Fruit fly (Drosophila melanogaster) whole organism, embryonic: ENCODE measurements around the gene Dlip1.
A peak's percentile ranks its signal among the peaks of the same experiment; 100 is the strongest.

Experiments used
- Bdp1 ChIP-seq: fragments of 200-800 bp; sonication (Bioruptor generic); optimal IDR thresholded peaks from 3 replicates; lab custom pipeline; 2016; ENCODE audit warnings: missing biosample characterization, missing genetic modification characterization
- CG10209 ChIP-seq: fragments of 200-800 bp; sonication (Bioruptor generic); optimal IDR thresholded peaks from 3 replicates; lab custom pipeline; 2017; ENCODE audit warnings: missing biosample characterization, mild to moderate bottlenecking, missing genetic modification characterization, missing genetic modification reagents
- CG10267 ChIP-seq: fragments of 200-800 bp; sonication (Bioruptor generic); optimal IDR thresholded peaks from 2 replicates; lab custom pipeline; 2018; ENCODE audit warnings: missing biosample characterization, mild to moderate bottlenecking, missing genetic modification characterization, moderate library complexity
- CG10462 ChIP-seq: fragments of 200-800 bp; sonication (Bioruptor generic); optimal IDR thresholded peaks from 2 replicates; lab custom pipeline; 2016; ENCODE audit warnings: missing biosample characterization, missing genetic modification characterization
- CG13624 ChIP-seq: fragments of 200-800 bp; sonication (Bioruptor generic); optimal IDR thresholded peaks from 2 replicates; lab custom pipeline; 2016; ENCODE audit warnings: missing biosample characterization, missing genetic modification characterization
- CG14014 ChIP-seq: fragments of 200-800 bp; sonication (Bioruptor generic); IDR thresholded peaks from 2 replicates; pipeline ENCODE4 v1.3.6; 2022; ENCODE audit warnings: missing biosample characterization, missing genetic modification characterization
- CG14860 ChIP-seq: fragments of 200-800 bp; sonication (Bioruptor generic); IDR thresholded peaks from 3 replicates; pipeline ENCODE4 v1.3.6; 2022; ENCODE audit warnings: missing biosample characterization, missing genetic modification characterization; ENCODE audit not compliant: partially characterized antibody
- CG15601 ChIP-seq: fragments of 200-800 bp; sonication (Bioruptor generic); optimal IDR thresholded peaks from 3 replicates; lab custom pipeline; 2019; ENCODE audit warnings: missing biosample characterization, mild to moderate bottlenecking, missing genetic modification characterization, moderate library complexity
- CG1602 ChIP-seq: fragments of 200-800 bp; sonication (Bioruptor generic); optimal IDR thresholded peaks from 3 replicates; lab custom pipeline; 2016; ENCODE audit warnings: missing biosample characterization, missing genetic modification characterization
- CG1647 ChIP-seq: fragments of 200-800 bp; sonication (Bioruptor generic); optimal IDR thresholded peaks from 3 replicates; lab custom pipeline; 2016; ENCODE audit warnings: missing biosample characterization, missing genetic modification characterization
- CG17612 ChIP-seq: fragments of 200-800 bp; sonication (Bioruptor generic); IDR thresholded peaks from 2 replicates; pipeline ENCODE4 v1.3.6; 2022; ENCODE audit warnings: missing biosample characterization, missing genetic modification characterization
- CG2202 ChIP-seq: fragments of 200-800 bp; sonication (Bioruptor generic); optimal IDR thresholded peaks from 2 replicates; lab custom pipeline; 2018; ENCODE audit warnings: missing biosample characterization, mild to moderate bottlenecking, missing genetic modification characterization
- CG32772 ChIP-seq: fragments of 200-800 bp; sonication (Bioruptor generic); IDR thresholded peaks from 2 replicates; pipeline ENCODE4 v1.3.6; 2022; ENCODE audit warnings: missing biosample characterization, missing genetic modification characterization
- CG3407 ChIP-seq: fragments of 200-800 bp; sonication (Bioruptor generic); optimal IDR thresholded peaks from 2 replicates; lab custom pipeline; 2018; ENCODE audit warnings: missing biosample characterization, mild to moderate bottlenecking, missing genetic modification characterization
- CG5245 ChIP-seq: fragments of 200-800 bp; sonication (Bioruptor generic); optimal IDR thresholded peaks from 3 replicates; lab custom pipeline; 2016; ENCODE audit warnings: missing biosample characterization, missing genetic modification characterization
- CG7745 ChIP-seq: fragments of 200-800 bp; sonication (Bioruptor generic); optimal IDR thresholded peaks from 2 replicates; lab custom pipeline; 2018; ENCODE audit warnings: missing biosample characterization, mild to moderate bottlenecking, missing genetic modification characterization, moderate library complexity
- CG7786 ChIP-seq: fragments of 200-800 bp; sonication (Bioruptor generic); optimal IDR thresholded peaks from 2 replicates; lab custom pipeline; 2016; ENCODE audit warnings: missing biosample characterization, missing genetic modification characterization
- CG8359 ChIP-seq: fragments of 200-800 bp; sonication (Bioruptor generic); optimal IDR thresholded peaks from 2 replicates; lab custom pipeline; 2017; ENCODE audit warnings: missing biosample characterization, mild to moderate bottlenecking, missing genetic modification characterization, borderline replicate concordance
- CG8478 ChIP-seq: fragments of >200 bp; optimal IDR thresholded peaks from 2 replicates; lab custom pipeline; 2018
- CG9797 ChIP-seq: fragments of 200-800 bp; sonication (Bioruptor generic); optimal IDR thresholded peaks from 3 replicates; lab custom pipeline; 2018; ENCODE audit warnings: missing biosample characterization, mild to moderate bottlenecking, missing genetic modification characterization
- CHES-1-like ChIP-seq: fragments of 200-800 bp; sonication (Bioruptor generic); optimal IDR thresholded peaks from 2 replicates; lab custom pipeline; 2016; ENCODE audit warnings: missing biosample characterization, missing genetic modification characterization
- D19B ChIP-seq: fragments of 200-800 bp; sonication (Bioruptor generic); optimal IDR thresholded peaks from 2 replicates; lab custom pipeline; 2017; ENCODE audit warnings: missing biosample characterization, mild to moderate bottlenecking, missing genetic modification characterization
- Fer2 ChIP-seq: fragments of 200-800 bp; sonication (Bioruptor generic); optimal IDR thresholded peaks from 2 replicates; lab custom pipeline; 2018; ENCODE audit warnings: missing biosample characterization, mild to moderate bottlenecking, missing genetic modification characterization, moderate library complexity
- HHEX ChIP-seq: fragments of 200-800 bp; sonication (Bioruptor generic); optimal IDR thresholded peaks from 3 replicates; lab custom pipeline; 2017; ENCODE audit warnings: missing biosample characterization, mild to moderate bottlenecking, missing genetic modification characterization, missing genetic modification reagents
- HLH54F ChIP-seq: fragments of 200-800 bp; sonication (Bioruptor generic); optimal IDR thresholded peaks from 3 replicates; lab custom pipeline; 2016; ENCODE audit warnings: missing biosample characterization, missing genetic modification characterization
- Hand ChIP-seq: fragments of 200-800 bp; sonication (Bioruptor generic); optimal IDR thresholded peaks from 2 replicates; lab custom pipeline; 2017; ENCODE audit warnings: mild to moderate bottlenecking, missing biosample characterization, missing genetic modification reagents, missing genetic modification characterization
- Hr51 ChIP-seq, 2 experiments: fragments of 200-800 bp; sonication (Bioruptor generic); optimal IDR thresholded peaks; 2 replicates in 1 of 2; 3 replicates in 1 of 2; lab custom pipeline; 2016 to 2018; ENCODE audit warnings: missing biosample characterization in 2 of 2, missing genetic modification characterization in 2 of 2, mild to moderate bottlenecking in 1 of 2, moderate library complexity in 1 of 2
- Hsf ChIP-seq: fragments of 200-800 bp; sonication (Bioruptor generic); optimal IDR thresholded peaks from 3 replicates; lab custom pipeline; 2016; ENCODE audit warnings: missing biosample characterization, missing genetic modification characterization
- Neu2 ChIP-seq: fragments of 200-800 bp; sonication (Bioruptor generic); optimal IDR thresholded peaks from 3 replicates; lab custom pipeline; 2016; ENCODE audit warnings: missing biosample characterization, missing genetic modification characterization, borderline replicate concordance
- Oaz ChIP-seq: fragments of 200-800 bp; sonication (Bioruptor generic); IDR thresholded peaks from 2 replicates; pipeline ENCODE4 v1.3.6; 2022; ENCODE audit warnings: missing biosample characterization, missing genetic modification characterization
- Poxn ChIP-seq: fragments of 200-800 bp; sonication (Bioruptor generic); IDR thresholded peaks from 2 replicates; pipeline ENCODE4 v1.3.6; 2022; ENCODE audit warnings: missing biosample characterization, missing genetic modification characterization
- Sry-δ ChIP-seq: fragments of 200-800 bp; sonication (Bioruptor generic); optimal IDR thresholded peaks from 2 replicates; lab custom pipeline; 2016; ENCODE audit warnings: missing biosample characterization, missing genetic modification characterization
- ab ChIP-seq: fragments of 200-800 bp; sonication (Bioruptor generic); optimal IDR thresholded peaks from 2 replicates; lab custom pipeline; 2016; ENCODE audit warnings: missing biosample characterization, missing genetic modification characterization
- chinmo ChIP-seq: fragments of 200-800 bp; sonication (Bioruptor generic); IDR thresholded peaks from 4 replicates; pipeline ENCODE4 v1.3.6; 2022; ENCODE audit warnings: missing biosample characterization, missing genetic modification characterization; ENCODE audit not compliant: partially characterized antibody
- crc ChIP-seq: fragments of 200-800 bp; sonication (Bioruptor generic); optimal IDR thresholded peaks from 2 replicates; lab custom pipeline; 2016; ENCODE audit warnings: missing biosample characterization, missing genetic modification characterization
- fd96Cb ChIP-seq: fragments of 200-800 bp; sonication (Bioruptor generic); optimal IDR thresholded peaks from 2 replicates; lab custom pipeline; 2018; ENCODE audit warnings: missing biosample characterization, mild to moderate bottlenecking, missing genetic modification characterization, moderate library complexity
- oc ChIP-seq: fragments of 200-800 bp; sonication (Bioruptor generic); optimal IDR thresholded peaks from 2 replicates; lab custom pipeline; 2018; ENCODE audit warnings: missing biosample characterization, mild to moderate bottlenecking, missing genetic modification characterization, moderate library complexity
- otp ChIP-seq: fragments of 200-800 bp; sonication (Bioruptor generic); IDR thresholded peaks from 3 replicates; pipeline ENCODE4, ENCODE4 v1.3.6; 2022; ENCODE audit warnings: missing biosample characterization, missing genetic modification characterization
- pb ChIP-seq: fragments of 200-800 bp; sonication (Bioruptor generic); optimal IDR thresholded peaks from 3 replicates; lab custom pipeline; 2016; ENCODE audit warnings: missing biosample characterization, missing genetic modification characterization
- peb ChIP-seq: fragments of 200-800 bp; sonication (Bioruptor generic); IDR thresholded peaks from 2 replicates; pipeline ENCODE4 v1.3.6; 2022; ENCODE audit warnings: missing biosample characterization, missing genetic modification characterization
- pnt ChIP-seq: fragments of 200-800 bp; sonication (Bioruptor generic); optimal IDR thresholded peaks from 3 replicates; lab custom pipeline; 2016; ENCODE audit warnings: missing biosample characterization, missing genetic modification characterization
- pros ChIP-seq: fragments of 200-800 bp; sonication (Bioruptor generic); optimal IDR thresholded peaks from 3 replicates; lab custom pipeline; 2019; ENCODE audit warnings: missing biosample characterization, mild to moderate bottlenecking, missing genetic modification characterization, moderate library complexity
- psq ChIP-seq: fragments of 200-800 bp; sonication (Bioruptor generic); optimal IDR thresholded peaks from 2 replicates; lab custom pipeline; 2017; ENCODE audit warnings: missing biosample characterization, missing genetic modification characterization
- rib ChIP-seq: fragments of 200-800 bp; sonication (Bioruptor generic); IDR thresholded peaks from 2 replicates; pipeline ENCODE4 v1.3.6; 2022; ENCODE audit warnings: missing biosample characterization, missing genetic modification characterization
- schlank ChIP-seq: fragments of 200-800 bp; sonication (Bioruptor generic); optimal IDR thresholded peaks from 2 replicates; lab custom pipeline; 2018; ENCODE audit warnings: missing biosample characterization, mild to moderate bottlenecking, missing genetic modification characterization
- seq ChIP-seq: fragments of 200-800 bp; sonication (Bioruptor generic); IDR thresholded peaks from 2 replicates; pipeline ENCODE4 v1.3.6; 2022; ENCODE audit warnings: missing biosample characterization, missing genetic modification characterization
- stwl ChIP-seq: fragments of 200-800 bp; sonication (Bioruptor generic); optimal IDR thresholded peaks from 3 replicates; lab custom pipeline; 2018; ENCODE audit warnings: missing biosample characterization, mild to moderate bottlenecking, missing genetic modification characterization, moderate library complexity
- tx ChIP-seq: fragments of 200-800 bp; sonication (Bioruptor generic); optimal IDR thresholded peaks from 2 replicates; lab custom pipeline; 2016; ENCODE audit warnings: missing biosample characterization, missing genetic modification characterization
- zen2 ChIP-seq: fragments of 200-800 bp; sonication (Bioruptor generic); IDR thresholded peaks from 3 replicates; pipeline ENCODE4 v1.3.6; 2022; ENCODE audit warnings: missing biosample characterization, missing genetic modification characterization; ENCODE audit not compliant: partially characterized antibody

The Dlip1 gene

DNA sequence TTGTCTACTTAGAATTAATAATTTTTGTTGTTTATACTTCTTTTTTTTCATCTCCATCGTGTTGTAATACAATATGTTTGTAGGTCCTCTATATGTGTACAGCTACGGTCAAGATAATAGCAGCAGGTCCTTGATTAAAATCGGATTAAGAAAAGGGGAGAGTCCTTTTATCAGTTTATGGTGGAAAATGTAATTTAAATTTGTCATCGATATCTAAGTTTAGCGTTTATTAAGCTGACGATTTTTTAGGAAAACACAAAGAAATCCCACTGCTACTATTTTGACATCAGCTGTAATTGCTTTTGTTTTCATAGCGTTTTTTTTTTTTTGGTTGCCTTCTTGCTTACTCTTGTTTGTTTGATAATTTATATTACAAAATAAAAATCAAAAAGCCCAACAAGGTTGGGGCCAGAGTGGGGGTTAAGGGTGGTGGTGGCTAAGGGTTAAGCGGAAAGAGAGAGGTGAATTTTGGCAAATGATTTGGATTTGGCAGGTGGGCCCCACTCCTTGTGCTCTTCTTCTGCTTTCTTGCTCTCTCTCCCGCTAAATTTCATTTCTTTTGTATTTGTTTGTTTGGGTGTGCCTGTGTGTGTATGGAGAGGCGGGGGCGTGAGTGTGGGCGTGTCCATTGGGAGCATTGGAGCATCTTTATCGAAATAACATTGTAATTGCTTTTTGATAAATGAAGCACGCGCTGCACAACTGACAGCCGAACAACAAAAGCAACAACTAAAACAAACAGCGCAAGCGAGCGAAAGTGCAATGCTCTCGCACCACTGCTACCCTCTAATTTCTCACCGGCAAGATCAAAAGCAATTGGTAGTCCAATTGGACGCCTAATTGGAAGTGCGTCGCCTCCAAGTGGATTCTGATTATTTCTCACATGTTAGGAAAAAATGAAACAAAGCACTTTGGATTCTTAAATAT is 37.3 kb upstream of the Dlip1 start (continued):
- TF ChIP-seq CG10267, result peak; percentile 50
- peak; percentile 14 for TF ChIP-seq CG13624 (GFP tag; lab: Kevin White, UChicago)
- no peak for TF ChIP-seq seq (GFP tag; lab: Robert Waterston, UW)
- TF ChIP-seq crc (GFP tag; lab: Kevin White, UChicago), result no peak
- no peak for TF ChIP-seq schlank (tag; lab: Kevin White, UChicago)
- no peak for TF ChIP-seq Neu2 (GFP tag; lab: Kevin White, UChicago)
- peak; percentile 19 for TF ChIP-seq CG1647
- TF ChIP-seq Hand (GFP tag; lab: Kevin White, UChicago), result peak; percentile 12
- TF ChIP-seq fd96Cb, result peak; percentile 49
- no peak for TF ChIP-seq chinmo (GFP tag; lab: Robert Waterston, UW)
- TF ChIP-seq CG9797 (GFP tag; lab: Kevin White, UChicago), result no peak
- no peak for TF ChIP-seq CG1602
- TF ChIP-seq pb (GFP tag; lab: Kevin White, UChicago), result no peak
- TF ChIP-seq stwl, result no peak
- peak; percentile 47 for TF ChIP-seq CG14014 (GFP tag; lab: Robert Waterston, UW)
- no peak for TF ChIP-seq CG2202 (tag; lab: Kevin White, UChicago)
- no peak for TF ChIP-seq zen2 (GFP tag; lab: Robert Waterston, UW)
- TF ChIP-seq CG17612 (GFP tag; lab: Robert Waterston, UW), result no peak
- no peak for TF ChIP-seq CG15601 (tag; lab: Kevin White, UChicago)
- no peak for TF ChIP-seq CG10462
- no peak for TF ChIP-seq CG3407 (GFP tag; lab: Kevin White, UChicago)
- no peak for TF ChIP-seq Poxn (GFP tag; lab: Robert Waterston, UW)
- peak; percentile 9 for TF ChIP-seq CG7786 (GFP tag; lab: Kevin White, UChicago)
- no peak for TF ChIP-seq CG7745 (tag; lab: Kevin White, UChicago)
- no peak for TF ChIP-seq rib (GFP tag; lab: Robert Waterston, UW)
- TF ChIP-seq HLH54F (GFP tag; lab: Kevin White, UChicago), result no peak
- TF ChIP-seq Hsf, result peak; percentile 33
- TF ChIP-seq tx, result no peak
- TF ChIP-seq otp (GFP tag; lab: Robert Waterston, UW), result no peak
- TF ChIP-seq oc, result no peak
- no peak for TF ChIP-seq peb (GFP tag; lab: Robert Waterston, UW)
- TF ChIP-seq ab (GFP tag; lab: Kevin White, UChicago), result no peak
- TF ChIP-seq D19B (GFP tag; lab: Kevin White, UChicago), result peak; percentile 81
- peak; percentile 45 for TF ChIP-seq HHEX (GFP tag; lab: Kevin White, UChicago)
- TF ChIP-seq Hr51 (GFP tag; optimal IDR thresholded peaks at IDR 0.05; lab: Kevin White, UChicago), result peak in 1 of 2 experiments; percentile 48
- TF ChIP-seq pros (GFP tag; lab: Kevin White, UChicago), result no peak
- TF ChIP-seq CHES-1-like (GFP tag; lab: Kevin White, UChicago), result no peak
- TF ChIP-seq pnt (GFP tag; lab: Kevin White, UChicago), result no peak
- TF ChIP-seq Sry-δ, result no peak
- TF ChIP-seq Oaz (GFP tag; lab: Robert Waterston, UW), result no peak
- TF ChIP-seq CG8359 (GFP tag; lab: Kevin White, UChicago), result peak; percentile 18
- no peak for TF ChIP-seq CG5245
- TF ChIP-seq Bdp1 (GFP tag; lab: Kevin White, UChicago), result no peak
- no peak for TF ChIP-seq CG8478 (lab: Kevin White, UChicago)
- no peak for TF ChIP-seq CG14860 (GFP tag; lab: Robert Waterston, UW)
- TF ChIP-seq CG10209, result peak; percentile 20
- TF ChIP-seq CG32772 (GFP tag; lab: Robert Waterston, UW), result no peak
- no peak for TF ChIP-seq psq (GFP tag; lab: Kevin White, UChicago)
- TF ChIP-seq Fer2 (tag; lab: Kevin White, UChicago), result no peak
